Comparison of ENCODE assay signal across 3 worm cellular contexts in genomic region chrX:9467573-9467972, ce11.
A peak's percentile ranks its signal among the peaks of the same experiment; 100 is the strongest.
TF ChIP-seq lines count a peak whose summit lies in the region.

No protein-coding gene starts in this region.

TF ChIP-seq in whole organism, L1 larva, 84 proteins besides CTCF, POLR2A, EP300 and RAD21 (continued from another document and continues in another):
- TF ChIP-seq nhr-19 (GFP tag; conservative IDR thresholded peaks at IDR 0.05; lab: Robert Waterston, UW) (peak; percentile 70), efl-1 (optimal IDR thresholded peaks at IDR 0.05; lab: Kevin White, UChicago) (peak in 1 of 2 experiments; percentile 39), efl-1 (GFP tag; optimal IDR thresholded peaks at IDR 0.05 in 1 of 2; lab: Kevin White, UChicago) (peak in 1 of 2 experiments; percentile 89), nhr-77 (tag; optimal IDR thresholded peaks at IDR 0.05; lab: Kevin White, UChicago) (peak; percentile 48), nhr-71 (tag; optimal IDR thresholded peaks at IDR 0.05; lab: Kevin White, UChicago) (peak; percentile 75), grh-1 (GFP tag; IDR thresholded peaks at IDR 0.05; lab: Robert Waterston, UW) (no peak), nhr-47 (tag; optimal IDR thresholded peaks at IDR 0.05; lab: Kevin White, UChicago) (peak; percentile 87), fkh-4 (tag; optimal IDR thresholded peaks at IDR 0.05; lab: Kevin White, UChicago; ENCODE audit: borderline replicate concordance) (no peak), pax-3 (tag; optimal IDR thresholded peaks at IDR 0.05; lab: Kevin White, UChicago) (peak; percentile 12), vab-15 (tag; optimal IDR thresholded peaks at IDR 0.05; lab: Kevin White, UChicago) (no peak), efl-3 (GFP tag; optimal IDR thresholded peaks at IDR 0.05; lab: Kevin White, UChicago) (peak; percentile 28), skn-1 (tag; optimal IDR thresholded peaks at IDR 0.05; lab: Kevin White, UChicago) (peak; percentile 43), C34B4.2 (tag; optimal IDR thresholded peaks at IDR 0.05; lab: Kevin White, UChicago) (no peak), nhr-84 (tag; optimal IDR thresholded peaks at IDR 0.05; lab: Kevin White, UChicago) (no peak), ceh-82 (tag; optimal IDR thresholded peaks at IDR 0.05; lab: Kevin White, UChicago) (peak; percentile 41 to 74 (median 70)), swsn-7 (tag; optimal IDR thresholded peaks at IDR 0.05; lab: Kevin White, UChicago) (peak; percentile 70), rnt-1 (tag; optimal IDR thresholded peaks at IDR 0.05; lab: Kevin White, UChicago) (peak; percentile 72), sup-37 (GFP tag; optimal IDR thresholded peaks at IDR 0.05; lab: Kevin White, UChicago) (no peak), tbx-2 (tag; optimal IDR thresholded peaks at IDR 0.05; lab: Kevin White, UChicago) (peak; percentile 71), egl-27 (tag; optimal IDR thresholded peaks at IDR 0.05; lab: Kevin White, UChicago) (no peak), isw-1 (GFP tag; IDR thresholded peaks at IDR 0.05; lab: Robert Waterston, UW) (peak; percentile 23), ztf-4 (tag; optimal IDR thresholded peaks at IDR 0.05; lab: Kevin White, UChicago) (peak; percentile 35), egl-13 (tag; optimal IDR thresholded peaks at IDR 0.05; lab: Kevin White, UChicago) (peak; percentile 27), irx-1 (tag; optimal IDR thresholded peaks at IDR 0.05; lab: Kevin White, UChicago) (peak; percentile 77), ama-1 (optimal IDR thresholded peaks at IDR 0.05; lab: Kevin White, UChicago) (no peak), ztf-11 (tag; optimal IDR thresholded peaks at IDR 0.05; lab: Kevin White, UChicago) (peak in 1 of 2 experiments; percentile 24), nhr-28 (tag; optimal IDR thresholded peaks at IDR 0.05; lab: Kevin White, UChicago) (no peak), C16A3.4 (tag; optimal IDR thresholded peaks at IDR 0.05; lab: Kevin White, UChicago) (peak; percentile 67), snu-23 (GFP tag; optimal IDR thresholded peaks at IDR 0.05; lab: Kevin White, UChicago) (peak; percentile 87), nhr-20 (tag; optimal IDR thresholded peaks at IDR 0.05; lab: Kevin White, UChicago) (peak; percentile 85), elt-3 (tag; optimal IDR thresholded peaks at IDR 0.05; lab: Kevin White, UChicago) (peak in 2 of 6 experiments; percentile 53 to 82), fkh-10 (GFP tag; optimal IDR thresholded peaks at IDR 0.05; lab: Kevin White, UChicago) (peak; percentile 31), jun-1 (tag; optimal IDR thresholded peaks at IDR 0.05; lab: Kevin White, UChicago) (peak; percentile 60), zip-4 (GFP tag; optimal IDR thresholded peaks at IDR 0.05; lab: Kevin White, UChicago) (peak; percentile 27), ets-5 (GFP tag; IDR thresholded peaks at IDR 0.05; lab: Robert Waterston, UW) (no peak), lin-13 (GFP tag; optimal IDR thresholded peaks at IDR 0.05; lab: Kevin White, UChicago) (peak; percentile 5), ces-1 (GFP tag; optimal IDR thresholded peaks at IDR 0.05; lab: Kevin White, UChicago) (no peak), dsc-1 (tag; optimal IDR thresholded peaks at IDR 0.05; lab: Kevin White, UChicago) (peak; percentile 87), aha-1 (tag; optimal IDR thresholded peaks at IDR 0.05; lab: Kevin White, UChicago) (peak; percentile 18), lin-35 (GFP tag; optimal IDR thresholded peaks at IDR 0.05; lab: Kevin White, UChicago) (peak; percentile 36 to 61), fos-1 (tag; optimal IDR thresholded peaks at IDR 0.05; lab: Kevin White, UChicago) (peak; percentile 70), unc-98 (GFP tag; IDR thresholded peaks at IDR 0.05; lab: Robert Waterston, UW) (no peak), unc-86 (tag; optimal IDR thresholded peaks at IDR 0.05; lab: Kevin White, UChicago) (peak; percentile 21), nhr-90 (tag; optimal IDR thresholded peaks at IDR 0.05; lab: Kevin White, UChicago; ENCODE audit: poor library complexity) (peak; percentile 78)

TF ChIP-seq in whole organism, L3 larva, 47 proteins besides CTCF, POLR2A, EP300 and RAD21 (continued from another document):
- TF ChIP-seq ztf-11 (tag; optimal IDR thresholded peaks at IDR 0.05; lab: Kevin White, UChicago) (no peak), nhr-28 (tag; optimal IDR thresholded peaks at IDR 0.05; lab: Kevin White, UChicago) (no peak), pha-4 (tag; optimal IDR thresholded peaks at IDR 0.05; lab: Kevin White, UChicago) (peak; percentile 60), hmg-11 (tag; optimal IDR thresholded peaks at IDR 0.05; lab: Kevin White, UChicago) (peak; percentile 94), fkh-2 (tag; optimal IDR thresholded peaks at IDR 0.05; lab: Kevin White, UChicago) (no peak), eor-1 (tag; optimal IDR thresholded peaks at IDR 0.05; lab: Kevin White, UChicago) (peak in 1 of 2 experiments; percentile 66), ceh-82 (tag; optimal IDR thresholded peaks at IDR 0.05; lab: Kevin White, UChicago) (peak; percentile 55), unc-62 (GFP tag; optimal IDR thresholded peaks at IDR 0.05; lab: Kevin White, UChicago) (no peak), skn-1 (tag; optimal IDR thresholded peaks at IDR 0.05; lab: Kevin White, UChicago) (peak; percentile 17), lin-15B (tag; optimal IDR thresholded peaks at IDR 0.05; lab: Kevin White, UChicago) (peak; percentile 18), mml-1 (tag; optimal IDR thresholded peaks at IDR 0.05; lab: Kevin White, UChicago) (no peak), aly-2 (tag; optimal IDR thresholded peaks at IDR 0.05; lab: Kevin White, UChicago) (no peak), nhr-237 (tag; optimal IDR thresholded peaks at IDR 0.05; lab: Kevin White, UChicago) (no peak), ceh-28 (tag; optimal IDR thresholded peaks at IDR 0.05; lab: Kevin White, UChicago) (peak; percentile 44), lsy-12 (tag; optimal IDR thresholded peaks at IDR 0.05; lab: Kevin White, UChicago) (peak; percentile 76), nhr-77 (tag; optimal IDR thresholded peaks at IDR 0.05; lab: Kevin White, UChicago) (peak; percentile 41), ceh-16 (tag; optimal IDR thresholded peaks at IDR 0.05; lab: Kevin White, UChicago) (no peak), snpc-4 (tag; optimal IDR thresholded peaks at IDR 0.05; lab: Kevin White, UChicago) (peak; percentile 25), elt-1 (tag; optimal IDR thresholded peaks at IDR 0.05; lab: Kevin White, UChicago) (peak; percentile 21), daf-12 (tag; optimal IDR thresholded peaks at IDR 0.05; lab: Kevin White, UChicago) (no peak), elt-3 (tag; optimal IDR thresholded peaks at IDR 0.05; lab: Kevin White, UChicago) (no peak), ZK546.5 (tag; optimal IDR thresholded peaks at IDR 0.05; lab: Kevin White, UChicago) (no peak), ceh-9 (tag; optimal IDR thresholded peaks at IDR 0.05; lab: Kevin White, UChicago) (no peak), fos-1 (tag; optimal IDR thresholded peaks at IDR 0.05; lab: Kevin White, UChicago) (peak; percentile 27), elt-2 (tag; optimal IDR thresholded peaks at IDR 0.05; lab: Kevin White, UChicago) (no peak), egl-27 (tag; optimal IDR thresholded peaks at IDR 0.05; lab: Kevin White, UChicago) (peak; percentile 66), R02D3.7 (tag; optimal IDR thresholded peaks at IDR 0.05; lab: Kevin White, UChicago) (peak; percentile 25), jun-1 (tag; optimal IDR thresholded peaks at IDR 0.05; lab: Kevin White, UChicago) (peak; percentile 59)

TF ChIP-seq in whole organism, young adult, 124 proteins besides CTCF, POLR2A, EP300 and RAD21 (continued from another document and continues in another):
- no peak; the same call in 1 of the 2 replicates for TF ChIP-seq aptf-3 (GFP tag; IDR thresholded peaks at IDR 0.05; lab: Robert Waterston, UW)
- peak in 2 of 3 experiments; percentile 38 to 71 for TF ChIP-seq lin-35 (GFP tag; optimal IDR thresholded peaks at IDR 0.05; lab: Kevin White, UChicago)
- TF ChIP-seq T26A5.8 (tag; optimal IDR thresholded peaks at IDR 0.05; lab: Kevin White, UChicago): no peak
- TF ChIP-seq hmg-1.2 (GFP tag; IDR thresholded peaks at IDR 0.05; lab: Robert Waterston, UW): peak; percentile 84
- TF ChIP-seq hsf-1 (GFP tag; IDR thresholded peaks at IDR 0.05; lab: Robert Waterston, UW): no peak
- no peak for TF ChIP-seq cebp-2 (GFP tag; IDR thresholded peaks at IDR 0.05; lab: Robert Waterston, UW)
- no peak for TF ChIP-seq nfya-2 (GFP tag; IDR thresholded peaks at IDR 0.05; lab: Robert Waterston, UW)
- TF ChIP-seq zim-3 (tag; optimal IDR thresholded peaks at IDR 0.05; lab: Kevin White, UChicago): peak; percentile 63
- TF ChIP-seq fkh-3 (tag; optimal IDR thresholded peaks at IDR 0.05; lab: Kevin White, UChicago): no peak
- TF ChIP-seq bed-2 (GFP tag; IDR thresholded peaks at IDR 0.05; lab: Robert Waterston, UW): no peak
- TF ChIP-seq mcd-1 (GFP tag; IDR thresholded peaks at IDR 0.05; lab: Robert Waterston, UW): peak; percentile 65
- no peak for TF ChIP-seq pha-4 (tag; optimal IDR thresholded peaks at IDR 0.05; lab: Kevin White, UChicago)
- no peak for TF ChIP-seq lsl-1 (GFP tag; optimal IDR thresholded peaks at IDR 0.05; lab: Kevin White, UChicago)
- TF ChIP-seq gei-17 (GFP tag; optimal IDR thresholded peaks at IDR 0.05; lab: Kevin White, UChicago): peak; percentile 84
- peak; percentile 64 for TF ChIP-seq snpc-3.4 (tag; optimal IDR thresholded peaks at IDR 0.05; lab: Kevin White, UChicago)
- TF ChIP-seq attf-3 (GFP tag; conservative IDR thresholded peaks at IDR 0.05; lab: Robert Waterston, UW): peak; percentile 44
- no peak for TF ChIP-seq xnd-1 (tag; optimal IDR thresholded peaks at IDR 0.05; lab: Kevin White, UChicago)
- TF ChIP-seq rcor-1 (GFP tag; IDR thresholded peaks at IDR 0.05; lab: Robert Waterston, UW): peak; percentile 85
- peak; percentile 91 for TF ChIP-seq pbrm-1 (GFP tag; IDR thresholded peaks at IDR 0.05; lab: Robert Waterston, UW)
- TF ChIP-seq ceh-91 (GFP tag; IDR thresholded peaks at IDR 0.05; lab: Robert Waterston, UW): no peak
- 0 out of 2 replicates have a peak, but pooled peaks have one; percentile 46 for TF ChIP-seq madf-3 (GFP tag; IDR thresholded peaks at IDR 0.05; lab: Robert Waterston, UW)
- TF ChIP-seq cebp-1 (GFP tag; IDR thresholded peaks at IDR 0.05; lab: Robert Waterston, UW): 0 out of 2 replicates have a peak, but pooled peaks have one; percentile 33
- no peak for TF ChIP-seq cebp-1 (tag; optimal IDR thresholded peaks at IDR 0.05; lab: Kevin White, UChicago)
- peak; percentile 39 for TF ChIP-seq F10E7.11 (tag; optimal IDR thresholded peaks at IDR 0.05; lab: Kevin White, UChicago)
- no peak for TF ChIP-seq ccch-3 (GFP tag; optimal IDR thresholded peaks at IDR 0.05; lab: Kevin White, UChicago)
- TF ChIP-seq F37B4.10 (GFP tag; IDR thresholded peaks at IDR 0.05; lab: Robert Waterston, UW): no peak
- no peak for TF ChIP-seq ztf-28 (GFP tag; IDR thresholded peaks at IDR 0.05; lab: Robert Waterston, UW)
- no peak for TF ChIP-seq aptf-2 (GFP tag; conservative IDR thresholded peaks at IDR 0.05; lab: Robert Waterston, UW)
- TF ChIP-seq bed-1 (GFP tag; IDR thresholded peaks at IDR 0.05; lab: Robert Waterston, UW): no peak
- TF ChIP-seq efl-1 (GFP tag; optimal IDR thresholded peaks at IDR 0.05; lab: Kevin White, UChicago): no peak
- TF ChIP-seq ceh-58 (GFP tag; IDR thresholded peaks at IDR 0.05; lab: Robert Waterston, UW): no peak
- TF ChIP-seq B0336.3 (GFP tag; IDR thresholded peaks at IDR 0.05; lab: Robert Waterston, UW): no peak; the same call in 1 of the 2 replicates
- peak; percentile 79; the same call in 1 of the 2 replicates for TF ChIP-seq ceh-40 (GFP tag; IDR thresholded peaks at IDR 0.05; lab: Robert Waterston, UW)
- peak; percentile 53; the same call in 1 of the 2 replicates for TF ChIP-seq ztf-6 (GFP tag; IDR thresholded peaks at IDR 0.05; lab: Robert Waterston, UW)
- no peak for TF ChIP-seq dpl-1 (GFP tag; optimal IDR thresholded peaks at IDR 0.05; lab: Kevin White, UChicago)
- TF ChIP-seq mel-28 (tag; optimal IDR thresholded peaks at IDR 0.05; lab: Kevin White, UChicago; ENCODE audit: borderline replicate concordance): no peak
- TF ChIP-seq zfh-2 (GFP tag; conservative IDR thresholded peaks at IDR 0.05; lab: Robert Waterston, UW): no peak
- peak; percentile 80 for TF ChIP-seq mes-4 (tag; optimal IDR thresholded peaks at IDR 0.05; lab: Kevin White, UChicago)
- TF ChIP-seq madf-10 (tag; optimal IDR thresholded peaks at IDR 0.05; lab: Kevin White, UChicago): peak; percentile 78
- peak; percentile 65 for TF ChIP-seq F22D6.2 (tag; optimal IDR thresholded peaks at IDR 0.05; lab: Kevin White, UChicago)
- no peak for TF ChIP-seq Y53G8AR.9 (GFP tag; conservative IDR thresholded peaks at IDR 0.05; lab: Robert Waterston, UW)
- TF ChIP-seq F57C9.4 (tag; optimal IDR thresholded peaks at IDR 0.05; lab: Kevin White, UChicago): no peak
- TF ChIP-seq F55B11.4 (tag; optimal IDR thresholded peaks at IDR 0.05; lab: Kevin White, UChicago; ENCODE audit: borderline replicate concordance, insufficient read depth): no peak
- no peak for TF ChIP-seq Y67H2A.10 (GFP tag; conservative IDR thresholded peaks at IDR 0.05; lab: Robert Waterston, UW)
- TF ChIP-seq athp-1 (tag; optimal IDR thresholded peaks at IDR 0.05; lab: Kevin White, UChicago): peak; percentile 55
- TF ChIP-seq nhr-90 (tag; optimal IDR thresholded peaks at IDR 0.05; lab: Kevin White, UChicago): peak; percentile 86
- TF ChIP-seq unc-62 (GFP tag; optimal IDR thresholded peaks at IDR 0.05; lab: Kevin White, UChicago): no peak
- peak; percentile 31; the same call in 1 of the 2 replicates for TF ChIP-seq Y53F4B.3 (GFP tag; IDR thresholded peaks at IDR 0.05; lab: Robert Waterston, UW)
- TF ChIP-seq madf-6 (GFP tag; IDR thresholded peaks at IDR 0.05; lab: Robert Waterston, UW): no peak
- TF ChIP-seq sptf-2 (GFP tag; optimal IDR thresholded peaks at IDR 0.05; lab: Kevin White, UChicago): no peak
- no peak for TF ChIP-seq C17E4.6 (GFP tag; IDR thresholded peaks at IDR 0.05; lab: Robert Waterston, UW)
- no peak for TF ChIP-seq ztf-25 (GFP tag; IDR thresholded peaks at IDR 0.05; lab: Robert Waterston, UW)
- TF ChIP-seq F52B5.7 (tag; optimal IDR thresholded peaks at IDR 0.05; lab: Kevin White, UChicago): no peak
- no peak for TF ChIP-seq hlh-12 (tag; optimal IDR thresholded peaks at IDR 0.05; lab: Kevin White, UChicago)
- peak; percentile 76; the same call in 1 of the 2 replicates for TF ChIP-seq hmg-20 (GFP tag; IDR thresholded peaks at IDR 0.05; lab: Robert Waterston, UW)
- peak; percentile 13 for TF ChIP-seq nhr-80 (tag; optimal IDR thresholded peaks at IDR 0.05; lab: Kevin White, UChicago)
- TF ChIP-seq akir-1 (GFP tag; optimal IDR thresholded peaks at IDR 0.05; lab: Kevin White, UChicago): no peak
- peak; percentile 88 for TF ChIP-seq him-1 (tag; optimal IDR thresholded peaks at IDR 0.05; lab: Kevin White, UChicago)
- TF ChIP-seq ceh-79 (tag; optimal IDR thresholded peaks at IDR 0.05; lab: Kevin White, UChicago): peak; percentile 54
- TF ChIP-seq madf-8 (GFP tag; conservative IDR thresholded peaks at IDR 0.05; lab: Robert Waterston, UW): no peak
- TF ChIP-seq let-607 (tag; optimal IDR thresholded peaks at IDR 0.05; lab: Kevin White, UChicago): peak; percentile 14 to 32
- peak; percentile 83 for TF ChIP-seq atf-7 (tag; optimal IDR thresholded peaks at IDR 0.05; lab: Kevin White, UChicago)
- no peak for TF ChIP-seq ekl-4 (GFP tag; IDR thresholded peaks at IDR 0.05; lab: Robert Waterston, UW)
- no peak; the same call in 1 of the 2 replicates for TF ChIP-seq dox-1 (GFP tag; IDR thresholded peaks at IDR 0.05; lab: Robert Waterston, UW)
- TF ChIP-seq Y95B8A.8 (GFP tag; IDR thresholded peaks at IDR 0.05; lab: Robert Waterston, UW): no peak
- TF ChIP-seq repo-1 (tag; optimal IDR thresholded peaks at IDR 0.05; lab: Kevin White, UChicago): no peak
- TF ChIP-seq egl-44 (GFP tag; IDR thresholded peaks at IDR 0.05; lab: Robert Waterston, UW): peak; percentile 59; the same call in 1 of the 2 replicates
- TF ChIP-seq nhr-120 (GFP tag; IDR thresholded peaks at IDR 0.05; lab: Robert Waterston, UW): no peak
- no peak for TF ChIP-seq sdz-38 (tag; optimal IDR thresholded peaks at IDR 0.05; lab: Kevin White, UChicago)
- peak; percentile 93 for TF ChIP-seq lin-40 (tag; optimal IDR thresholded peaks at IDR 0.05; lab: Kevin White, UChicago)
- peak; percentile 62 for TF ChIP-seq somi-1 (GFP tag; optimal IDR thresholded peaks at IDR 0.05; lab: Kevin White, UChicago)
